Worm (Caenorhabditis elegans) whole organism, young adult: ENCODE measurements around the gene Y37H2A.10.

ENCODE experiments used
- B0261.1 ChIP-seq: sonication (generic microtip); optimal IDR thresholded peaks from 2 replicates; lab custom pipeline; 2016; ENCODE audit warnings: mild to moderate bottlenecking, missing genetic modification characterization, moderate library complexity, missing compliant biosample characterization
- F23B12.7 ChIP-seq: sonication (generic microtip); optimal IDR thresholded peaks from 2 replicates; lab custom pipeline; 2017; ENCODE audit warnings: missing genetic modification characterization, mild to moderate bottlenecking, missing compliant biosample characterization, antibody characterized with exemption, moderate library complexity; ENCODE audit not compliant: insufficient read depth
- hlh-12 ChIP-seq: sonication (generic microtip); optimal IDR thresholded peaks from 2 replicates; lab custom pipeline; 2016; ENCODE audit warnings: missing genetic modification characterization, missing compliant biosample characterization
- nhr-80 ChIP-seq: sonication (generic microtip); optimal IDR thresholded peaks from 2 replicates; lab custom pipeline; 2016; ENCODE audit warnings: missing genetic modification characterization, missing compliant biosample characterization
- ztf-28 ChIP-seq: fragments of 200-800 bp; sonication (Bioruptor generic); IDR thresholded peaks from 2 replicates; pipeline ENCODE4 v1.3.6; 2022; ENCODE audit warnings: missing genetic modification reagents, missing genetic modification characterization, missing compliant biosample characterization

DNA sequence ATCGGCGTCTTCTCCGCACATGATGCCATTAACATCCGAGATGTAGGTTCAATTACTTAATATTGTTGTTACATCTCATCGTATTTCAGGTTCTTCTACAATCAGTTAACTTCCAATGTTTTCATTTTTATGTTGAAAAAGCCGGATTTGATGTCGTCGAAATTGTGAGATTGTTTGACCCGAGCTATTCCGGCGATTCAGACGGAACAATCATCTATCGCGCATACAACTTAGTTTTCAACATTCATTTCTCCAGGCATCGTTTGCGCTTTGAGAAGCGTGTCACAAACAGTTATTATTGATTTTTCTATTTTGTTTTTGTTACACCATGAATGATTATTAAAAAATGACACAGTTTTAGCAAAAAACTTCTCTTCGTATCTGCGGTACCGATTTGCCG, 10.2 kb upstream of the Y37H2A.10 start:
- TF ChIP-seq hlh-12: no peak
- no peak for TF ChIP-seq B0261.1 (tag; lab: Kevin White, UChicago)
- TF ChIP-seq ztf-28: no peak
- no peak for TF ChIP-seq F23B12.7 (tag; lab: Kevin White, UChicago)
- TF ChIP-seq nhr-80: no peak
